Worm (Caenorhabditis elegans) whole organism, young adult: Measurements from ENCODE around the gene mom-1.
A peak's percentile ranks its signal among the peaks of the same experiment; 100 is the strongest.

Experiments
- B0035.1 ChIP-seq: sonication (generic microtip); optimal IDR thresholded peaks from 2 replicates; lab custom pipeline; 2016; ENCODE audit warnings: missing genetic modification characterization, mild to moderate bottlenecking, missing compliant biosample characterization, missing genotype, missing genetic modification reagents
- B0336.3 ChIP-seq: fragments of 200-800 bp; sonication (Bioruptor generic); IDR thresholded peaks from 2 replicates; pipeline ENCODE4 v1.3.6; 2022; ENCODE audit warnings: missing genetic modification characterization, missing compliant biosample characterization
- C06A6.2 ChIP-seq: fragments of 200-800 bp; sonication (Bioruptor generic); conservative IDR thresholded peaks from 2 replicates; pipeline ENCODE4 v1.3.6; 2022; ENCODE audit warnings: missing genetic modification characterization, missing compliant biosample characterization
- D2030.7 ChIP-seq: fragments of 200-800 bp; sonication (Bioruptor generic); IDR thresholded peaks from 2 replicates; pipeline ENCODE4 v1.3.6; 2022; ENCODE audit warnings: missing genetic modification reagents, missing genetic modification characterization, missing compliant biosample characterization
- F10E7.11 ChIP-seq: sonication (generic microtip); optimal IDR thresholded peaks from 2 replicates; lab custom pipeline; 2017; ENCODE audit warnings: mild to moderate bottlenecking, missing genetic modification characterization, moderate library complexity, missing compliant biosample characterization
- F37B4.10 ChIP-seq: fragments of 200-800 bp; sonication (Bioruptor generic); IDR thresholded peaks from 2 replicates; pipeline ENCODE4 v1.3.6; 2022; ENCODE audit warnings: missing genetic modification characterization, missing compliant biosample characterization
- F49E8.2 ChIP-seq: sonication (generic microtip); optimal IDR thresholded peaks from 3 replicates; lab custom pipeline; 2017; ENCODE audit warnings: missing genetic modification characterization, mild to moderate bottlenecking, missing compliant biosample characterization, antibody characterized with exemption, moderate library complexity; ENCODE audit not compliant: insufficient read depth
- F57A8.1 ChIP-seq: fragments of 200-800 bp; sonication (Bioruptor generic); optimal IDR thresholded peaks from 2 replicates; lab custom pipeline; 2018; ENCODE audit warnings: mild to moderate bottlenecking, missing genetic modification characterization, moderate library complexity, missing compliant biosample characterization
- F57C9.4 ChIP-seq: sonication (generic microtip); optimal IDR thresholded peaks from 2 replicates; lab custom pipeline; 2017; ENCODE audit warnings: mild to moderate bottlenecking, missing genetic modification characterization, missing compliant biosample characterization
- ZK185.1 ChIP-seq: sonication (generic microtip); optimal IDR thresholded peaks from 2 replicates; lab custom pipeline; 2016; ENCODE audit warnings: mild to moderate bottlenecking, missing genetic modification characterization, missing compliant biosample characterization; ENCODE audit not compliant: poor library complexity, severe bottlenecking
- ama-1 ChIP-seq, 3 experiments: fragments of 150-350 bp in 1 of 3; sonication (generic microtip) in 2 of 3; optimal IDR thresholded peaks; 2 replicates each; lab custom pipeline; 2014 to 2018; ENCODE audit warnings: missing biosample characterization in 2 of 3, missing genetic modification characterization in 2 of 3, missing genetic modification reagents in 2 of 3
- attf-3 ChIP-seq: fragments of 200-800 bp; sonication (Bioruptor generic); conservative IDR thresholded peaks from 2 replicates; pipeline ENCODE4 v1.3.6; 2022; ENCODE audit warnings: missing genetic modification reagents, missing genetic modification characterization, missing compliant biosample characterization
- cebp-1 ChIP-seq, 2 experiments: fragments of 200-800 bp in 1 of 2; sonication (Bioruptor generic) in 1 of 2; sonication (generic microtip) in 1 of 2; IDR thresholded peaks in 1 of 2; optimal IDR thresholded peaks in 1 of 2; 2 replicates each; pipeline versions ENCODE4 v1.3.6 to Lab custom; 2017 to 2022; ENCODE audit warnings: missing compliant biosample characterization in 2 of 2, missing genetic modification characterization in 2 of 2, mild to moderate bottlenecking in 1 of 2, missing genetic modification reagents in 1 of 2, moderate library complexity in 1 of 2
- ceh-58 ChIP-seq: fragments of 200-800 bp; sonication (Bioruptor generic); IDR thresholded peaks from 2 replicates; pipeline ENCODE4 v1.3.6; 2022; ENCODE audit warnings: missing genetic modification characterization, missing compliant biosample characterization
- ceh-91 ChIP-seq: fragments of 200-800 bp; sonication (Bioruptor generic); IDR thresholded peaks from 2 replicates; pipeline ENCODE4 v1.3.6; 2022; ENCODE audit warnings: missing genetic modification reagents, missing genetic modification characterization, missing compliant biosample characterization
- dox-1 ChIP-seq: fragments of 200-800 bp; sonication (Bioruptor generic); IDR thresholded peaks from 2 replicates; pipeline ENCODE4 v1.3.6; 2022; ENCODE audit warnings: missing genetic modification reagents, missing genetic modification characterization, missing compliant biosample characterization
- hmg-1.2 ChIP-seq: fragments of 200-800 bp; sonication (Bioruptor generic); IDR thresholded peaks from 2 replicates; pipeline ENCODE4 v1.3.6; 2022; ENCODE audit warnings: missing genetic modification reagents, missing genetic modification characterization, missing compliant biosample characterization
- hmg-20 ChIP-seq: fragments of 200-800 bp; sonication (Bioruptor generic); IDR thresholded peaks from 2 replicates; pipeline ENCODE4 v1.3.6; 2022; ENCODE audit warnings: missing genetic modification reagents, missing genetic modification characterization, missing compliant biosample characterization
- hsf-1 ChIP-seq: fragments of 200-800 bp; sonication (Bioruptor generic); IDR thresholded peaks from 2 replicates; pipeline ENCODE4 v1.3.6; 2022; ENCODE audit warnings: missing genetic modification reagents, missing genetic modification characterization, missing compliant biosample characterization
- let-526 ChIP-seq: fragments of 200-800 bp; sonication (Bioruptor generic); IDR thresholded peaks from 2 replicates; pipeline ENCODE4 v1.3.6; 2022; ENCODE audit warnings: missing genetic modification reagents, missing genetic modification characterization, missing compliant biosample characterization
- lin-35 ChIP-seq, 3 experiments: fragments of 150-350 bp in 2 of 3; sonication (generic microtip) in 1 of 3; optimal IDR thresholded peaks; 2 replicates each; lab custom pipeline; 2014 to 2018; ENCODE audit warnings: missing biosample characterization in 3 of 3, missing genetic modification characterization in 3 of 3, missing genetic modification reagents in 3 of 3
- madf-8 ChIP-seq: fragments of 200-800 bp; sonication (Bioruptor generic); conservative IDR thresholded peaks from 2 replicates; pipeline ENCODE4 v1.3.6; 2022; ENCODE audit warnings: missing genetic modification reagents, missing genetic modification characterization, missing compliant biosample characterization
- mel-28 ChIP-seq: sonication (generic microtip); optimal IDR thresholded peaks from 2 replicates; lab custom pipeline; 2016; ENCODE audit warnings: borderline replicate concordance, mild to moderate bottlenecking, missing genetic modification characterization, missing compliant biosample characterization
- nfya-2 ChIP-seq: fragments of 200-800 bp; sonication (Bioruptor generic); IDR thresholded peaks from 2 replicates; pipeline ENCODE4 v1.3.6; 2022; ENCODE audit warnings: missing genetic modification reagents, missing genetic modification characterization, missing compliant biosample characterization
- nhr-179 ChIP-seq: sonication (generic microtip); optimal IDR thresholded peaks from 2 replicates; lab custom pipeline; 2016; ENCODE audit warnings: mild to moderate bottlenecking, missing genetic modification characterization, missing compliant biosample characterization
- nhr-27 ChIP-seq: fragments of 200-800 bp; sonication (Bioruptor generic); optimal IDR thresholded peaks from 2 replicates; lab custom pipeline; 2018; ENCODE audit warnings: mild to moderate bottlenecking, missing genetic modification characterization, moderate library complexity, missing compliant biosample characterization
- pha-4 ChIP-seq: fragments of 150-350 bp; sonication (generic microtip); optimal IDR thresholded peaks from 2 replicates; lab custom pipeline; 2014; ENCODE audit warnings: missing biosample characterization, missing genetic modification reagents, missing genetic modification characterization
- rpc-1 ChIP-seq, 2 experiments: fragments of 150-350 bp in 1 of 2; sonication (generic microtip) in 1 of 2; optimal IDR thresholded peaks; 2 replicates each; lab custom pipeline; 2014 to 2018; ENCODE audit warnings: missing biosample characterization in 1 of 2, missing genetic modification characterization in 1 of 2, missing genetic modification reagents in 1 of 2, missing genotype in 1 of 2
- snpc-1.1 ChIP-seq: sonication (generic microtip); optimal IDR thresholded peaks from 2 replicates; lab custom pipeline; 2017; ENCODE audit warnings: missing genetic modification characterization, mild to moderate bottlenecking, missing compliant biosample characterization, antibody characterized with exemption, moderate library complexity, missing genotype, missing genetic modification reagents; ENCODE audit not compliant: insufficient read depth
- snpc-1.3 ChIP-seq: sonication (generic microtip); optimal IDR thresholded peaks from 2 replicates; lab custom pipeline; 2017; ENCODE audit warnings: missing genetic modification characterization, mild to moderate bottlenecking, missing compliant biosample characterization, antibody characterized with exemption, moderate library complexity, missing genotype, missing genetic modification reagents; ENCODE audit not compliant: insufficient read depth
- snpc-4 ChIP-seq, 5 experiments: fragments of 150-350 bp in 1 of 5; sonication (generic microtip) in 4 of 5; optimal IDR thresholded peaks; 2 replicates each; lab custom pipeline; 2014 to 2018; ENCODE audit warnings: missing genetic modification characterization in 5 of 5, missing biosample characterization in 3 of 5, antibody characterized with exemption in 2 of 5, mild to moderate bottlenecking in 2 of 5, missing compliant biosample characterization in 2 of 5, missing genotype in 2 of 5, moderate library complexity in 2 of 5, missing genetic modification reagents in 1 of 5
- unc-62 ChIP-seq: fragments of 150-350 bp; optimal IDR thresholded peaks from 2 replicates; lab custom pipeline; 2014; ENCODE audit warnings: missing biosample characterization, missing genetic modification reagents, missing genetic modification characterization
- ztf-3 ChIP-seq: fragments of 200-800 bp; sonication (Bioruptor generic); optimal IDR thresholded peaks from 2 replicates; lab custom pipeline; 2018; ENCODE audit warnings: mild to moderate bottlenecking, missing genetic modification characterization, missing compliant biosample characterization

Gene mom-1

DNA sequence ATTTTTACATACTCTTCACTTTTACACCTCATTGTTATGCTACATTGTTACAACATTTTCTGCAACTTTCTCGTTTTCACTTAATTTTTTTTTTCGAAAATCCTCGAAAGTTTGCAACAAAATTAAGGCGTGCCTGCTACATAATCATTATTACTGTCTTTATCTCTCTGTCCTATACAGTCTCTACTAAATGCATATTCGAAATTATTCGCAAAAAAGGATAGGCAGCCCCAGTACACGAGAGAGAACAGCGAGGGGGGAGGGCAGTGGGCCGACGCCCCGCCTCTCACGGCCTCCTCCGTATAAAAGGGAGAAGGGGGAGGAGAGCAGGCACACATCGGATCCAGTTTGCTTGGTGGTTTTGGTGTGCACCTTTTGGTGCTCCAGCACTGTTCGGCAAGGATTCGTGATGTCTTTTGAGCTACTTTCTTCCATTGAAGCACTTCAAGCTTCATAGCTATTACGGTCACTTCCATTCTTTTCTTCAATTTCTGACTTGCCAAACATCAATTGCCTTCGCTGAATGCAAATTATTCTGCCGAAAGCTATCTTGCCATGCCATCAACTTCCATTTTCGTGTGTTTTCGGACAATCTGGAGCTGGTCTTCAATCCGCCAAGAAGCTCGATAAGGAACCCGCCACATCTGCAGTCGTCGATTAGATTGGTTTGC, 40.8 kb upstream of the mom-1 start (continued):
- TF ChIP-seq dox-1: peak; percentile 36; the same call in 1 of the 2 replicates
- no peak for TF ChIP-seq pha-4
- no peak for TF ChIP-seq B0336.3 (GFP tag; lab: Robert Waterston, UW)
- TF ChIP-seq ceh-91 (GFP tag; lab: Robert Waterston, UW): no peak
- no peak for TF ChIP-seq nfya-2 (GFP tag; lab: Robert Waterston, UW)
- no peak for TF ChIP-seq F57A8.1 (GFP tag; lab: Kevin White, UChicago)
- TF ChIP-seq nhr-27 (tag; lab: Kevin White, UChicago): no peak
- TF ChIP-seq B0035.1 (tag; lab: Kevin White, UChicago): no peak
- TF ChIP-seq F37B4.10 (GFP tag; lab: Robert Waterston, UW): no peak
- TF ChIP-seq nhr-179: no peak
- no peak for TF ChIP-seq snpc-1.1 (tag; lab: Kevin White, UChicago)
- TF ChIP-seq hmg-20: no peak; the same call in none of the 2 replicates
- TF ChIP-seq snpc-4 (GFP tag; optimal IDR thresholded peaks at IDR 0.05; lab: Kevin White, UChicago): no peak
- no peak for TF ChIP-seq snpc-4 (tag; optimal IDR thresholded peaks at IDR 0.05; lab: Kevin White, UChicago)
- TF ChIP-seq D2030.7 (GFP tag; lab: Robert Waterston, UW): no peak
- no peak for TF ChIP-seq rpc-1 (optimal IDR thresholded peaks at IDR 0.05; lab: Kevin White, UChicago)
- no peak for TF ChIP-seq rpc-1 (tag; optimal IDR thresholded peaks at IDR 0.05; lab: Kevin White, UChicago)
- TF ChIP-seq ceh-58: no peak
- no peak for TF ChIP-seq lin-35 (GFP tag; optimal IDR thresholded peaks at IDR 0.05; lab: Kevin White, UChicago)
- TF ChIP-seq cebp-1 (GFP tag; IDR thresholded peaks at IDR 0.05; lab: Robert Waterston, UW): 0 out of 2 replicates have a peak, but pooled peaks have one; percentile 40
- peak; percentile 51 for TF ChIP-seq cebp-1 (tag; optimal IDR thresholded peaks at IDR 0.05; lab: Kevin White, UChicago)
- peak; percentile 6 for TF ChIP-seq unc-62
- TF ChIP-seq ztf-3 (GFP tag; lab: Kevin White, UChicago): peak; percentile 9
- TF ChIP-seq hmg-1.2 (GFP tag; lab: Robert Waterston, UW): peak; percentile 36
- 0 out of 2 replicates have a peak, but pooled peaks have one; percentile 11 for TF ChIP-seq C06A6.2 (GFP tag; lab: Robert Waterston, UW)
- TF ChIP-seq F49E8.2 (tag; lab: Kevin White, UChicago): no peak
- TF ChIP-seq hsf-1 (GFP tag; lab: Robert Waterston, UW): no peak
- TF ChIP-seq F57C9.4: peak; percentile 26
- TF ChIP-seq madf-8 (GFP tag; lab: Robert Waterston, UW): no peak
- TF ChIP-seq snpc-1.3: no peak
- TF ChIP-seq F10E7.11: no peak
- TF ChIP-seq mel-28 (tag; lab: Kevin White, UChicago): no peak

ce11 chrX:6252752-6253151, 40.2 kb upstream of the mom-1 start:
- TF ChIP-seq madf-8 (GFP tag; lab: Robert Waterston, UW) (no peak), let-526 (GFP tag; lab: Robert Waterston, UW) (no peak), ama-1 (optimal IDR thresholded peaks at IDR 0.05; lab: Kevin White, UChicago) (peak; percentile 30), ama-1 (GFP tag; optimal IDR thresholded peaks at IDR 0.05; lab: Kevin White, UChicago) (no peak)

ce11 chrX:6253160-6253559, 39.8 kb upstream of the mom-1 start:
- TF ChIP-seq ZK185.1 (tag; lab: Kevin White, UChicago): peak; percentile 61
- TF ChIP-seq C06A6.2 (GFP tag; lab: Robert Waterston, UW): peak; percentile 41; the same call in 1 of the 2 replicates
- TF ChIP-seq attf-3 (GFP tag; lab: Robert Waterston, UW): no peak
- peak; percentile 67 for TF ChIP-seq ama-1 (optimal IDR thresholded peaks at IDR 0.05; lab: Kevin White, UChicago)
- no peak for TF ChIP-seq ama-1 (GFP tag; optimal IDR thresholded peaks at IDR 0.05; lab: Kevin White, UChicago)
- TF ChIP-seq cebp-1 (GFP tag; IDR thresholded peaks at IDR 0.05; lab: Robert Waterston, UW): no peak
- TF ChIP-seq cebp-1 (tag; optimal IDR thresholded peaks at IDR 0.05; lab: Kevin White, UChicago): peak; percentile 2
